Fruit fly (Drosophila melanogaster) whole organism, pupa: ENCODE results near the gene CG8202.

Experiments used
- CG10348 ChIP-seq: fragments of 200-800 bp; sonication (Bioruptor generic); IDR thresholded peaks from 2 replicates; pipeline ENCODE4 v1.3.6; 2022; ENCODE audit warnings: missing biosample characterization, missing genetic modification characterization
- CG34367 ChIP-seq: fragments of 200-800 bp; sonication (Bioruptor generic); optimal IDR thresholded peaks from 2 replicates; lab custom pipeline; 2018; ENCODE audit warnings: missing biosample characterization, mild to moderate bottlenecking, missing genetic modification characterization
- CG8301 ChIP-seq: fragments of 200-800 bp; sonication (Bioruptor generic); optimal IDR thresholded peaks from 2 replicates; lab custom pipeline; 2018; ENCODE audit warnings: missing biosample characterization, mild to moderate bottlenecking, missing genetic modification characterization
- Pif1A ChIP-seq: fragments of 200-800 bp; sonication (Bioruptor generic); optimal IDR thresholded peaks from 3 replicates; lab custom pipeline; 2016; ENCODE audit warnings: missing biosample characterization, missing genetic modification characterization
- Pif1B ChIP-seq: fragments of 200-800 bp; sonication (Bioruptor generic); optimal IDR thresholded peaks from 3 replicates; lab custom pipeline; 2016; ENCODE audit warnings: missing biosample characterization, missing genetic modification characterization
- fd96Ca ChIP-seq: fragments of 200-800 bp; sonication (Bioruptor generic); IDR thresholded peaks from 3 replicates; pipeline ENCODE4 v1.3.6; 2022; ENCODE audit warnings: missing biosample characterization, missing genetic modification characterization
- gl ChIP-seq: fragments of 200-800 bp; sonication (Bioruptor generic); optimal IDR thresholded peaks from 2 replicates; lab custom pipeline; 2018; ENCODE audit warnings: missing biosample characterization, mild to moderate bottlenecking, missing genetic modification characterization

DNA sequence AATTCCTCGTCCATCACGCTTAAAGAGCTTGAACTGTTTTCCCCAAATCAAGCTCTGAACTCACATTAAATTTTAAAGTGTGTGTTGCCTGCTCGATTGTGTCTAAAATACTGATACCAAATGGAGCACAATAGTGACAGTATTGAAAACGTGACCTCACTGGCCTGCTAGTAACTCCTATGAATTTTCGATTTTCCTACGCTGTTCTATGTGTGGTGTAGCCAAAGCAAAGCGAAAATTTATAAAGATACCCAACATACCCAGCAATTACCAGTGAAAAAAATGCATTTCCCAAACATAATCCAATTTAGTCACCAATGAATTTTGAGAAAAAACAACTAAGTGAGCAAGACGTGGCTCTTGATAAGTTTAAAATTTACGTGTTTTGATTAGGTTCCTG is 47.9 kb downstream of the CG8202 start, which contains the start of gene CG33191:
- TF ChIP-seq CG10348 (GFP tag; lab: Robert Waterston, UW), result no peak
- TF ChIP-seq fd96Ca, result no peak
- no peak for TF ChIP-seq Pif1A (GFP tag; lab: Kevin White, UChicago)
- no peak for TF ChIP-seq CG34367 (tag; lab: Kevin White, UChicago)
- no peak for TF ChIP-seq CG8301 (tag; lab: Kevin White, UChicago)
- TF ChIP-seq gl, result no peak
- no peak for TF ChIP-seq Pif1B (GFP tag; lab: Kevin White, UChicago)
